Fruit fly (Drosophila melanogaster): Measurements from ENCODE around the gene CG10345.
A peak's percentile ranks its signal among the peaks of the same experiment; 100 is the strongest.

The CG10345 gene

dm6 chr3R:16604715-16605114 lies at the start of gene CG10345:
CG10345 (minus strand) TSS chr3R:16604861.
- TF ChIP-seq CG12605 (GFP tag; IDR thresholded peaks at IDR 0.05), result no peak
- TF ChIP-seq Snoo (tag; optimal IDR thresholded peaks at IDR 0.05), result no peak
- no peak for TF ChIP-seq CG17806 (tag; optimal IDR thresholded peaks at IDR 0.05)
- no peak for TF ChIP-seq fd96Ca (GFP tag; IDR thresholded peaks at IDR 0.05)
- TF ChIP-seq CG13204 (GFP tag; optimal IDR thresholded peaks at IDR 0.05), result no peak
- no peak for TF ChIP-seq CG8301 (tag; optimal IDR thresholded peaks at IDR 0.05)
- TF ChIP-seq gl (tag; optimal IDR thresholded peaks at IDR 0.05), result no peak
- no peak for TF ChIP-seq CG8159 (tag; optimal IDR thresholded peaks at IDR 0.05)
- TF ChIP-seq CG15710 (tag; optimal IDR thresholded peaks at IDR 0.05), result no peak
- no peak for TF ChIP-seq CG34367 (tag; optimal IDR thresholded peaks at IDR 0.05)
- no peak for TF ChIP-seq CG9948 (tag; optimal IDR thresholded peaks at IDR 0.05)
- TF ChIP-seq EcR (GFP tag; optimal IDR thresholded peaks at IDR 0.05), result no peak
- no peak; the same call in 2 of the 3 replicates for TF ChIP-seq CG4496 (GFP tag; IDR thresholded peaks at IDR 0.05)
- TF ChIP-seq rn (GFP tag; IDR thresholded peaks at IDR 0.05), result no peak
- no peak for TF ChIP-seq CG14655 (GFP tag; optimal IDR thresholded peaks at IDR 0.05)

dm6 chr3R:16652091-16652490 lies 47.4 kb upstream of the CG10345 start, which contains the start of gene CG14907:
CG14907 (minus strand) TSS chr3R:16652319.
- TF ChIP-seq CG14655 (GFP tag; optimal IDR thresholded peaks at IDR 0.05), result no peak
- no peak for TF ChIP-seq fd96Ca (GFP tag; IDR thresholded peaks at IDR 0.05)
- no peak for TF ChIP-seq CG34367 (tag; optimal IDR thresholded peaks at IDR 0.05)
- no peak for TF ChIP-seq CG9948 (tag; optimal IDR thresholded peaks at IDR 0.05)
- TF ChIP-seq EcR (GFP tag; optimal IDR thresholded peaks at IDR 0.05), result no peak
- no peak for TF ChIP-seq D1 (tag; optimal IDR thresholded peaks at IDR 0.05)
- TF ChIP-seq Snoo (tag; optimal IDR thresholded peaks at IDR 0.05), result no peak
- TF ChIP-seq Pif1B (GFP tag; optimal IDR thresholded peaks at IDR 0.05), result no peak
- TF ChIP-seq CG32121 (GFP tag; IDR thresholded peaks at IDR 0.05), result no peak
- TF ChIP-seq CG17806 (tag; optimal IDR thresholded peaks at IDR 0.05), result no peak
- no peak for TF ChIP-seq gl (tag; optimal IDR thresholded peaks at IDR 0.05)
- TF ChIP-seq CG13204 (GFP tag; optimal IDR thresholded peaks at IDR 0.05), result no peak
- no peak for TF ChIP-seq CG15710 (tag; optimal IDR thresholded peaks at IDR 0.05)
- no peak for TF ChIP-seq Pif1A (GFP tag; optimal IDR thresholded peaks at IDR 0.05)
- TF ChIP-seq CG8159 (tag; optimal IDR thresholded peaks at IDR 0.05), result no peak
- no peak for TF ChIP-seq CG12605 (GFP tag; IDR thresholded peaks at IDR 0.05)

- no peak for TF ChIP-seq CG8159 (tag; optimal IDR thresholded peaks at IDR 0.05)
Measured at dm6 chr3R:16650950-16651349, 46.3 kb upstream of the CG10345 start, which contains the start of gene Mettl4. Mettl4 (minus strand) TSS chr3R:16651157.

dm6 chr3R:16649282-16649681 lies 44.6 kb upstream of the CG10345 start:
- no peak for TF ChIP-seq CG17806 (tag; optimal IDR thresholded peaks at IDR 0.05)
- no peak for TF ChIP-seq Pif1A (GFP tag; optimal IDR thresholded peaks at IDR 0.05)
- no peak for TF ChIP-seq CG8159 (tag; optimal IDR thresholded peaks at IDR 0.05)
- TF ChIP-seq fd96Ca (GFP tag; IDR thresholded peaks at IDR 0.05), result no peak
- no peak for TF ChIP-seq CG8301 (tag; optimal IDR thresholded peaks at IDR 0.05)
- no peak for TF ChIP-seq rn (GFP tag; IDR thresholded peaks at IDR 0.05)
- no peak for TF ChIP-seq gl (tag; optimal IDR thresholded peaks at IDR 0.05)
- TF ChIP-seq CG4496 (GFP tag; IDR thresholded peaks at IDR 0.05), result no peak
- TF ChIP-seq CG13204 (GFP tag; optimal IDR thresholded peaks at IDR 0.05), result no peak
- no peak for TF ChIP-seq CG34367 (tag; optimal IDR thresholded peaks at IDR 0.05)
- no peak for TF ChIP-seq CG9948 (tag; optimal IDR thresholded peaks at IDR 0.05)
- TF ChIP-seq CG32121 (GFP tag; IDR thresholded peaks at IDR 0.05), result no peak
- no peak for TF ChIP-seq Ets98B (GFP tag; IDR thresholded peaks at IDR 0.05)
- TF ChIP-seq CG14655 (GFP tag; optimal IDR thresholded peaks at IDR 0.05), result no peak
- TF ChIP-seq Pif1B (GFP tag; optimal IDR thresholded peaks at IDR 0.05), result no peak
- TF ChIP-seq CG15710 (tag; optimal IDR thresholded peaks at IDR 0.05), result no peak
- TF ChIP-seq D1 (tag; optimal IDR thresholded peaks at IDR 0.05), result no peak
- TF ChIP-seq EcR (GFP tag; optimal IDR thresholded peaks at IDR 0.05), result no peak

- TF ChIP-seq Snoo (tag; optimal IDR thresholded peaks at IDR 0.05) (no peak), CG34367 (tag; optimal IDR thresholded peaks at IDR 0.05) (no peak), CG8159 (tag; optimal IDR thresholded peaks at IDR 0.05) (no peak), D1 (tag; optimal IDR thresholded peaks at IDR 0.05) (no peak), Ets98B (GFP tag; IDR thresholded peaks at IDR 0.05) (no peak), CG8301 (tag; optimal IDR thresholded peaks at IDR 0.05) (no peak), fd96Ca (GFP tag; IDR thresholded peaks at IDR 0.05) (no peak), rn (GFP tag; IDR thresholded peaks at IDR 0.05) (no peak), gl (tag; optimal IDR thresholded peaks at IDR 0.05) (no peak), Pif1B (GFP tag; optimal IDR thresholded peaks at IDR 0.05) (no peak)
Measured at dm6 chr3R:16647716-16648016, 43.0 kb upstream of the CG10345 start.

dm6 chr3R:16646952-16647715 lies 42.5 kb upstream of the CG10345 start, which contains the start of the genes CG10324 and CCT3:
CG10324 (minus strand) TSS chr3R:16647004.
CCT3 (plus strand) TSS chr3R:16647605.
- TF ChIP-seq gl (tag; optimal IDR thresholded peaks at IDR 0.05), result no peak
- no peak for TF ChIP-seq CG13204 (GFP tag; optimal IDR thresholded peaks at IDR 0.05)
- peak; percentile 42 for TF ChIP-seq CG17806 (tag; optimal IDR thresholded peaks at IDR 0.05)
- TF ChIP-seq CG34367 (tag; optimal IDR thresholded peaks at IDR 0.05), result peak; percentile 54
- peak; percentile 59; the same call in 1 of the 2 replicates for TF ChIP-seq CG32121 (GFP tag; IDR thresholded peaks at IDR 0.05)
- peak; percentile 63; the same call in 1 of the 2 replicates for TF ChIP-seq Ets98B (GFP tag; IDR thresholded peaks at IDR 0.05)
- TF ChIP-seq Snoo (tag; optimal IDR thresholded peaks at IDR 0.05), result peak; percentile 37
- TF ChIP-seq CG12605 (GFP tag; IDR thresholded peaks at IDR 0.05), result no peak; the same call in 1 of the 2 replicates
- no peak for TF ChIP-seq CG14655 (GFP tag; optimal IDR thresholded peaks at IDR 0.05)
- peak; percentile 67 for TF ChIP-seq CG15710 (tag; optimal IDR thresholded peaks at IDR 0.05)
- peak; percentile 64 for TF ChIP-seq CG9948 (tag; optimal IDR thresholded peaks at IDR 0.05)
- TF ChIP-seq CG4496 (GFP tag; IDR thresholded peaks at IDR 0.05), result peak; percentile 77; the same call in 2 of the 3 replicates
